Worm (Caenorhabditis elegans): ENCODE data around the gene F52G3.8.

DNA sequence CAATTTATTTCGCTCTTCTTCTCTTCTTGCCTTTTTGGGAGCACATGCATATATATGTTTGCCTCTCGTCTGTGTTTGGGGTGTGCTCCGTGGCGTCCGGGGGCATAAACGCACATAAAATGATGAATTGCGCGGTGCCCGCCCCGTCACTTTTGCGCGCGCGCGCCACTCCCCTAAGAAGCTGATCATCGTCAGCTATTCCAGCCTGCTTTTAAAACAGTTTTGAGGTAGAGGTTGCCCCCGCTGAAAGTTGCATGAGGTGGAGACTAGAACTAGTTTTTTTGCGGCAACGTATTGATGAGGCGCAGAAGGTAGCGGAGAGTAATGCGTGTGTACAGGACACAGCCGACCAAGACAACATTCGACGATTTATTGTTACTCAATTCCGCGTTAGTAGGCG, 46.9 kb upstream of the F52G3.8 start:
- TF ChIP-seq ama-1 (optimal IDR thresholded peaks at IDR 0.05), result no peak
- TF ChIP-seq B0310.2 (tag; optimal IDR thresholded peaks at IDR 0.05), result no peak
- no peak for TF ChIP-seq tra-4 (tag; optimal IDR thresholded peaks at IDR 0.05)
- no peak for TF ChIP-seq hnd-1 (tag; optimal IDR thresholded peaks at IDR 0.05)
- no peak for TF ChIP-seq sea-1 (GFP tag; conservative IDR thresholded peaks at IDR 0.05)
- no peak for TF ChIP-seq flt-1 (GFP tag; IDR thresholded peaks at IDR 0.05)
- no peak for TF ChIP-seq hmbx-1 (tag; optimal IDR thresholded peaks at IDR 0.05)
- TF ChIP-seq ets-7 (tag; optimal IDR thresholded peaks at IDR 0.05), result no peak
- no peak for TF ChIP-seq pes-1 (GFP tag; IDR thresholded peaks at IDR 0.05)
- no peak for TF ChIP-seq ceh-36 (tag; optimal IDR thresholded peaks at IDR 0.05)
- no peak for TF ChIP-seq ceh-13 (GFP tag; optimal IDR thresholded peaks at IDR 0.05)
